Worm (Caenorhabditis elegans) whole organism, mixed stage, embryonic: ENCODE data around the gene sru-29.

ENCODE experiments used
- M03D4.4 ChIP-seq: sonication (generic microtip); optimal IDR thresholded peaks from 2 replicates; lab custom pipeline; 2017; ENCODE audit warnings: mild to moderate bottlenecking, missing genetic modification characterization, missing compliant biosample characterization
- bed-3 ChIP-seq: fragments of 200-800 bp; sonication (Bioruptor generic); optimal IDR thresholded peaks from 3 replicates; lab custom pipeline; 2018; ENCODE audit warnings: mild to moderate bottlenecking, missing genetic modification characterization, moderate library complexity, missing compliant biosample characterization
- blmp-1 ChIP-seq: fragments of 150-350 bp; optimal IDR thresholded peaks from 2 replicates; lab custom pipeline; 2014; ENCODE audit warnings: missing biosample characterization, missing genetic modification characterization
- ceh-43 ChIP-seq: fragments of 200-800 bp; sonication (Bioruptor generic); optimal IDR thresholded peaks from 2 replicates; lab custom pipeline; 2018; ENCODE audit warnings: mild to moderate bottlenecking, missing genetic modification characterization, moderate library complexity, missing compliant biosample characterization
- ceh-83 ChIP-seq: fragments of 200-800 bp; sonication (Bioruptor generic); optimal IDR thresholded peaks from 2 replicates; lab custom pipeline; 2018; ENCODE audit warnings: mild to moderate bottlenecking, missing genetic modification characterization, missing compliant biosample characterization
- ces-1 ChIP-seq: fragments of 150-350 bp; optimal IDR thresholded peaks from 2 replicates; lab custom pipeline; 2014; ENCODE audit warnings: missing biosample characterization, missing genetic modification reagents, missing genetic modification characterization
- cnd-1 ChIP-seq: fragments of 200-800 bp; sonication (Bioruptor generic); optimal IDR thresholded peaks from 2 replicates; lab custom pipeline; 2018; ENCODE audit warnings: mild to moderate bottlenecking, missing genetic modification characterization, missing compliant biosample characterization
- elt-1 ChIP-seq: sonication (generic microtip); optimal IDR thresholded peaks from 2 replicates; lab custom pipeline; 2017; ENCODE audit warnings: missing genetic modification characterization, mild to moderate bottlenecking, missing compliant biosample characterization, antibody characterized with exemption, moderate library complexity, borderline replicate concordance; ENCODE audit not compliant: insufficient read depth
- elt-3 ChIP-seq: fragments of 150-350 bp; optimal IDR thresholded peaks from 2 replicates; lab custom pipeline; 2014; ENCODE audit warnings: missing biosample characterization, missing genetic modification characterization
- flh-1 ChIP-seq: fragments of 200-800 bp; sonication (Bioruptor generic); optimal IDR thresholded peaks from 2 replicates; lab custom pipeline; 2018; ENCODE audit warnings: mild to moderate bottlenecking, missing genetic modification characterization, moderate library complexity, missing compliant biosample characterization
- hlh-1 ChIP-seq: fragments of 150-350 bp; optimal IDR thresholded peaks from 2 replicates; lab custom pipeline; 2014; ENCODE audit warnings: missing biosample characterization, missing genetic modification reagents, missing genetic modification characterization
- lin-13 ChIP-seq: fragments of 150-350 bp; optimal IDR thresholded peaks from 2 replicates; lab custom pipeline; 2014; ENCODE audit warnings: missing biosample characterization, missing genetic modification characterization
- lin-32 ChIP-seq: fragments of 200-800 bp; sonication (Bioruptor generic); optimal IDR thresholded peaks from 2 replicates; lab custom pipeline; 2018; ENCODE audit warnings: mild to moderate bottlenecking, missing genetic modification characterization, missing compliant biosample characterization
- mab-5 ChIP-seq: fragments of 150-350 bp; optimal IDR thresholded peaks from 2 replicates; lab custom pipeline; 2014; ENCODE audit warnings: missing biosample characterization, missing genetic modification characterization
- mep-1 ChIP-seq: fragments of 150-350 bp; optimal IDR thresholded peaks from 2 replicates; lab custom pipeline; 2017; ENCODE audit warnings: missing biosample characterization, missing genetic modification reagents, missing genetic modification characterization, inconsistent platforms
- mls-2 ChIP-seq: sonication (generic microtip); optimal IDR thresholded peaks from 2 replicates; lab custom pipeline; 2016; ENCODE audit warnings: mild to moderate bottlenecking, missing genetic modification characterization, moderate library complexity, missing compliant biosample characterization
- nhr-12 ChIP-seq: fragments of 150-350 bp; optimal IDR thresholded peaks from 2 replicates; lab custom pipeline; 2014; ENCODE audit warnings: missing biosample characterization, missing genetic modification characterization
- nhr-2 ChIP-seq: fragments of 150-350 bp; optimal IDR thresholded peaks from 2 replicates; lab custom pipeline; 2014; ENCODE audit warnings: missing biosample characterization, missing genetic modification characterization
- nhr-237 ChIP-seq: fragments of 150-350 bp; optimal IDR thresholded peaks from 2 replicates; lab custom pipeline; 2014; ENCODE audit warnings: missing biosample characterization, missing genetic modification characterization
- nhr-28 ChIP-seq: fragments of 150-350 bp; optimal IDR thresholded peaks from 2 replicates; lab custom pipeline; 2014; ENCODE audit warnings: missing biosample characterization, missing genetic modification characterization
- nhr-76 ChIP-seq: sonication (generic microtip); optimal IDR thresholded peaks from 2 replicates; lab custom pipeline; 2017; ENCODE audit warnings: missing biosample characterization, missing genetic modification characterization
- pha-4 ChIP-seq: fragments of 150-350 bp; optimal IDR thresholded peaks from 2 replicates; lab custom pipeline; 2018; ENCODE audit warnings: missing biosample characterization, missing genetic modification reagents, missing genetic modification characterization
- sem-2 ChIP-seq: fragments of 200-800 bp; sonication (Bioruptor generic); optimal IDR thresholded peaks from 2 replicates; lab custom pipeline; 2018; ENCODE audit warnings: mild to moderate bottlenecking, missing genetic modification characterization, missing compliant biosample characterization
- snpc-4 ChIP-seq: fragments of 150-350 bp; optimal IDR thresholded peaks from 2 replicates; lab custom pipeline; 2014; ENCODE audit warnings: missing biosample characterization, missing genetic modification characterization
- sptf-1 ChIP-seq: sonication (generic microtip); optimal IDR thresholded peaks from 2 replicates; lab custom pipeline; 2017; ENCODE audit warnings: mild to moderate bottlenecking, missing genetic modification characterization, moderate library complexity, missing compliant biosample characterization
- tbx-8 ChIP-seq: fragments of 200-800 bp; sonication (Bioruptor generic); optimal IDR thresholded peaks from 2 replicates; lab custom pipeline; 2018; ENCODE audit warnings: mild to moderate bottlenecking, missing genetic modification characterization, moderate library complexity, missing compliant biosample characterization
- unc-120 ChIP-seq: sonication (generic microtip); optimal IDR thresholded peaks from 2 replicates; lab custom pipeline; 2017; ENCODE audit warnings: missing genetic modification characterization, missing compliant biosample characterization; ENCODE audit not compliant: poor library complexity, severe bottlenecking
- unc-39 ChIP-seq: fragments of 150-350 bp; optimal IDR thresholded peaks from 2 replicates; lab custom pipeline; 2014; ENCODE audit warnings: missing biosample characterization, missing genetic modification characterization
- unc-62 ChIP-seq: fragments of 150-350 bp; optimal IDR thresholded peaks from 2 replicates; lab custom pipeline; 2014; ENCODE audit warnings: missing biosample characterization, missing genetic modification reagents, missing genetic modification characterization
- zip-8 ChIP-seq: fragments of 150-350 bp; optimal IDR thresholded peaks from 2 replicates; lab custom pipeline; 2014; ENCODE audit warnings: missing biosample characterization, missing genetic modification characterization
- ztf-11 ChIP-seq: fragments of 150-350 bp; optimal IDR thresholded peaks from 2 replicates; lab custom pipeline; 2014; ENCODE audit warnings: missing biosample characterization, missing genetic modification characterization

sru-29 gene

DNA sequence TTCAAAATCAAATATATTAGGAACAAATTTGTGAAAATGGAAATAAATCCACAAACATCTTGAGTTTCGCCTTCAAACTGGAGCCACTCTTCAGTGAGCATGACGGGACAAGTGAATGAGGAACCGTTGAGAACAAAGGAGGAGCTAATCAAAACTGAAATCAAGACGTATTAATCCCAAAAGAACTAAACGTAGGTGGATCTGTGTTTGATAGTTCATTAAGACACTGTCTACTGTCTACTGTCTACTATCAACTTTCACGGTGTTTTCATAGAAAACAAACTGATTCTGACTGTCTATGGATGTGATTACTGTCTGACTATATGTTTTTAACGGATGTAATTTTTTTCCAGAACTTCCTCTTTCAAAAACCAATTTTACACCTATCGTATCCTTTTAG, 10.5 kb downstream of the sru-29 start, which contains the start of gene str-193:
Gene str-193 (minus strand): TSS at position 101 of the 400 bp plus-strand sequence.
- TF ChIP-seq elt-3 (tag; lab: Kevin White, UChicago) (no peak), ceh-43 (GFP tag; lab: Kevin White, UChicago) (no peak), unc-39 (tag; lab: Kevin White, UChicago) (no peak), hlh-1 (tag; lab: Kevin White, UChicago) (no peak), elt-1 (tag; lab: Kevin White, UChicago) (no peak), nhr-237 (tag; lab: Kevin White, UChicago) (no peak), nhr-2 (tag; lab: Kevin White, UChicago) (no peak), ces-1 (GFP tag; lab: Kevin White, UChicago) (no peak), mep-1 (tag; lab: Kevin White, UChicago) (no peak), unc-120 (no peak)
- TF ChIP-seq, all 35 proteins: peak for 0

ce11 chrV:9824149-9824548, 12.9 kb downstream of the sru-29 start, which contains the start of gene str-2:
TSS of gene str-2 (minus strand) at chrV:9824249.
- no peak for TF ChIP-seq unc-39 (tag; lab: Kevin White, UChicago)
- TF ChIP-seq nhr-76, result no peak
- no peak for TF ChIP-seq lin-13 (tag; lab: Kevin White, UChicago)
- TF ChIP-seq blmp-1 (tag; lab: Kevin White, UChicago), result no peak
- no peak for TF ChIP-seq zip-8
- TF ChIP-seq M03D4.4 (tag; lab: Kevin White, UChicago), result no peak
- no peak for TF ChIP-seq cnd-1
- no peak for TF ChIP-seq elt-1 (tag; lab: Kevin White, UChicago)
- no peak for TF ChIP-seq mls-2 (tag; lab: Kevin White, UChicago)
- TF ChIP-seq, all 35 proteins: peak for 0

- TF ChIP-seq sem-2 (GFP tag; lab: Kevin White, UChicago) (no peak), zip-8 (peak; percentile 46), tbx-8 (GFP tag; lab: Kevin White, UChicago) (no peak)
Measured at ce11 chrV:9833900-9834299, 22.6 kb downstream of the sru-29 start, which contains the start of gene sru-40. TSS of gene sru-40 (minus strand) at chrV:9834000.

- TF ChIP-seq elt-3 (tag; lab: Kevin White, UChicago) (no peak), sptf-1 (tag; lab: Kevin White, UChicago) (no peak), ceh-43 (GFP tag; lab: Kevin White, UChicago) (no peak), unc-62 (no peak), mab-5 (tag; lab: Kevin White, UChicago) (no peak), snpc-4 (no peak), lin-13 (tag; lab: Kevin White, UChicago) (no peak), sem-2 (GFP tag; lab: Kevin White, UChicago) (no peak), pha-4 (tag; lab: Kevin White, UChicago) (no peak), ceh-83 (GFP tag; lab: Kevin White, UChicago) (no peak), cnd-1 (no peak), nhr-28 (tag; lab: Kevin White, UChicago) (no peak), elt-1 (tag; lab: Kevin White, UChicago) (no peak), nhr-76 (no peak), lin-32 (GFP tag; lab: Kevin White, UChicago) (no peak), ztf-11 (tag; lab: Kevin White, UChicago) (no peak)
Measured at ce11 chrV:9835945-9836344, 24.7 kb downstream of the sru-29 start, which contains the start of gene sru-38. TSS of gene sru-38 (minus strand) at chrV:9836045.

- TF ChIP-seq bed-3 (GFP tag; lab: Kevin White, UChicago), result no peak
- no peak for TF ChIP-seq ceh-83 (GFP tag; lab: Kevin White, UChicago)
- TF ChIP-seq sptf-1 (tag; lab: Kevin White, UChicago), result no peak
- TF ChIP-seq ztf-11 (tag; lab: Kevin White, UChicago), result no peak
- no peak for TF ChIP-seq mep-1 (tag; lab: Kevin White, UChicago)
- TF ChIP-seq nhr-76, result no peak
- no peak for TF ChIP-seq nhr-28 (tag; lab: Kevin White, UChicago)
- no peak for TF ChIP-seq elt-3 (tag; lab: Kevin White, UChicago)
- no peak for TF ChIP-seq lin-13 (tag; lab: Kevin White, UChicago)
- no peak for TF ChIP-seq tbx-8 (GFP tag; lab: Kevin White, UChicago)
- TF ChIP-seq cnd-1, result no peak
- TF ChIP-seq nhr-12 (tag; lab: Kevin White, UChicago), result no peak
- no peak for TF ChIP-seq flh-1 (GFP tag; lab: Kevin White, UChicago)
- TF ChIP-seq zip-8, result no peak
- TF ChIP-seq nhr-2 (tag; lab: Kevin White, UChicago), result no peak
- no peak for TF ChIP-seq unc-39 (tag; lab: Kevin White, UChicago)
- no peak for TF ChIP-seq mab-5 (tag; lab: Kevin White, UChicago)
- no peak for TF ChIP-seq mls-2 (tag; lab: Kevin White, UChicago)
- TF ChIP-seq, all 35 proteins: peak for 0
Measured at ce11 chrV:9837679-9838078, 26.4 kb downstream of the sru-29 start, which contains the start of gene srsx-21. TSS of gene srsx-21 (plus strand) at chrV:9837979.
